Worm (Caenorhabditis elegans) whole organism, dauer: Measurements from ENCODE around the gene fipr-21.

Experiments
- unc-62 ChIP-seq: sonication (generic microtip); optimal IDR thresholded peaks from 2 replicates; lab custom pipeline; 2017; ENCODE audit warnings: missing biosample characterization, missing genetic modification reagents, missing genetic modification characterization

Gene fipr-21

DNA sequence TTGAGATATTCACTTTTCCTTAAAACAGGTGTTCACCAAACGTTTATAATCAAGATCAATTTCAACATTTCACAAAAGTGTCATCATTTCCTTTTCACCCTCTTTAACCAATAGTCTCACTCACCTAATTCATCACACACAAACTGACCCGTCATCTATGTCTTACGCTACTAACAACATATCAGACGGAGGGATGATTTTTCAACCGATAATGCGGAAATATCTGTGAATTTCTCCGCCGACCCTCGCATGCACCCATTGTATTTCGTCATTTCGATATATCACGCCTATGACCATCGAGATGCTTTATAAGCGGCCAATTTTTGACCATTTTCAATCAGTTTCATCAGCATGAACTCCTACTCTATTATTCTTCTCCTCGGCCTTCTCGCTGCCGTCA is at the start of gene fipr-21:
fipr-21 (plus strand) TSS at position 352 of the 400 bp plus-strand sequence.
- no peak for TF ChIP-seq unc-62 (GFP tag; lab: Kevin White, UChicago)

DNA sequence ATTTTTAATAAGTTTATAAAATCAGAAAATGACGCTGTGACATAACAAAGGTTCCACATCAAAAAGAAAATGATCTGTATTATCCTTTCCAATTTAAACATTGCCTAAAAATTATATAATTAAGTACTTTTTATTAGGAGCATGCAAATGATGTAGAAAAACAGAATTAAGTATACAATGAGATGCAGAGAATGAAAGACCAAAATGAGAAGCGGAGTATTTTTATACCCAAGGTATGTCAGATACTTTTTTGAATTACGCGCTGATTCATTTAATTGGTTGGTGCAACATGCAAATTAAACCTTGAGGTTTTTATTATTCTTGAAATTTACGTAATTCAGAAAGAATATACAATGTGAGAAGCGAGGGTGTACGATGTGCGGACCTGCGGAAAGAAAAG is 44.3 kb upstream of the fipr-21 start, which contains the start of gene C32A9.1:
C32A9.1 (minus strand) TSS at position 101 of the 400 bp plus-strand sequence.
- TF ChIP-seq unc-62 (GFP tag; lab: Kevin White, UChicago), result no peak

DNA sequence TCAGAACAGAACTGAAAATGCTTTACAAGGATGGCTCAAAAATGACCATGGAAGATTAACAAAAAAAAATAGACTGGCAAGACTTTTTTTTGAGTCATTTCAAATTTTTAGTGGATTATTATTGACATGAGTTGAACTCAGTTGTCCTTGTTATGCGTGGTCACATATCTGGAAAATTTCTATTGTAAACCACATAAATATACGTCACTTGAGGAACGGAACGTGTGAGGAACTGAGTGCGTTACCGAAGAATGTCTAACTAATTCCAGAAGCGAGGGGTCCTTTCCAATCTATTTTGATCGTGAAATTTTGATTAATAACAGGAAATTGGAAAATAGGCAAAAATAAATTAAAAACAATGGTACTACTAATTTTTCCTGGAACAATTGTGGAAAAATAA is 42.0 kb upstream of the fipr-21 start:
- TF ChIP-seq unc-62 (GFP tag; lab: Kevin White, UChicago), result no peak

DNA sequence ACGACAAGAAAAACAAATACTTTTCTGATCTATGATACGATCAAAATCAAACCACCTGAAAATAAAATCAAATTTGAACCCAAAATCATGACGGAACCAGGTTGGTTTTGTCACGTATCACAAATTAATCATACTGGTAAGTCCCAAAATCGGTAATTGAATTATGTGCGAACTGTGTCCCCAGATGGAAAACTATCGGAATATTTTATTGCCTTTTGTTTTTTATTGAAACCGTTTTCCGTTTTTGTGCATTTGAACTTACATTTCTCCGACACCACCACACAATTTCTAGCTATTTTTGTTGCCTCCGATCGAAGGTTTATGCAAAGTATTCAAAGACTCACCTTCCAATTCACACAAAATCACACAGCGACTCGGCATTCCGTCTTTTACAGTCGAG is 30.9 kb upstream of the fipr-21 start, which contains the start of gene F41E7.2:
F41E7.2 (plus strand) TSS at position 301 of the 400 bp plus-strand sequence.
- no peak for TF ChIP-seq unc-62 (GFP tag; lab: Kevin White, UChicago)

DNA sequence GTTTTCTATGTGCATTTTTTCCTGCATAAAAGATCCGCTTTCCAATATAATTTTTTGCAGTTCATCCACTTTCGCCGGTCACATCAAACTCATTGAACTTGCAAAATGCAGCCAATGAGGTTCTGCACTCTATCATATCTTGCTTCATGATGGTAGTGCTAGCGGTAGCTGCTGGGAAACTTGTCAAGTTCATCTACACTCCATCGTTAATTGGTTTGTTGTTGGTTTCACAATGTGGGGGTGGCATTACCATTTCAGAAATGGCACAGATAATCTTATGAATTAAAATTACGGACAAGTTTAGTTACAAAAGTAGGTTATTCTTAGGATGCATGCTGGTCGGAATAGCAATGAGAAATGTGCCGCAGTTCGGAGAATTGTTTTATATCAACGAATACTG is 29.9 kb upstream of the fipr-21 start:
- TF ChIP-seq unc-62 (GFP tag; lab: Kevin White, UChicago), result no peak

ce11 chrX:10277118-10277517 is 27.2 kb upstream of the fipr-21 start:
- no peak for TF ChIP-seq unc-62 (GFP tag; lab: Kevin White, UChicago)

DNA sequence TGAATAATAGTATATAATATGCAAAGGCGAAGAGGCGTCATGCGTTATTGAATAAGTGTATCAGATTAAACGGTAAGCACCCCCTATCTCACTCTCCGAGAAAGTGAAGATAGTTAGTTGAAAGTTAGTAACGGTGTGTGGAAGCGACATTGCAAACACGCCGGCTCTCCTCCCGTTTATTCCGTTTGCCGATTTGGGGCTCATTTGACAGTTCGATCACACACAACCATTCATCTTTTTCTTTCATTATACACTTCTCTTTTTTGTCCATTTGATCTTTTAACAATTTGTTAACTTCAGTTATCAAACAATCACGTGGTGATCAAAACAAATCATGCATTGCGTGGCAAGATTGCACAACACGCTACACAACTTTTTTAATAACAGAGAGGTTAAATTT is 25.0 kb upstream of the fipr-21 start, which contains the start of gene slc-9B.1:
slc-9B.1 (plus strand) TSS at position 301 of the 400 bp plus-strand sequence.
- no peak for TF ChIP-seq unc-62 (GFP tag; lab: Kevin White, UChicago)

DNA sequence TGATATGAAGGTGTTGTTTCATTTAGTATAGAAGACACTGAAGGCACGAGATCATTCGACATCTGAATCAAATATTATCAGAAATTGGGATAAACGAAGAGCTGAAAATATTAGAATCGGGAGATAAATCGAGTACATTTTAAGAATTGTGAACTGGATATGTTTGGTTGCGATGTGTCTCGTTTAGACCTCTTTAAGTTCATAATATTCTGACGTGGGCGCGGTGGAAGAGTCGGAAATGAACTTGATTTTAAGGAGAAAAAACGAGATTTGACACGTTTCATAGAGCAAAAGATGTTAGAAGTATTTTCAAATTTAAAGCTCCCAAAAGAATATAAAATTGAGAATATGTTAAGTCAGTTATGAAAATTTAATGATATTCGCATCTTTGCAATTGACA is 18.7 kb upstream of the fipr-21 start, which contains the start of gene npr-6:
npr-6 (minus strand) TSS at position 101 of the 400 bp plus-strand sequence.
- TF ChIP-seq unc-62 (GFP tag; lab: Kevin White, UChicago), result no peak

- no peak for TF ChIP-seq unc-62 (GFP tag; lab: Kevin White, UChicago)
Observed at ce11 chrX:10297410-10297809, 6.9 kb upstream of the fipr-21 start.

ce11 chrX:10301920-10302319 is 2.4 kb upstream of the fipr-21 start:
- TF ChIP-seq unc-62 (GFP tag; lab: Kevin White, UChicago), result no peak

DNA sequence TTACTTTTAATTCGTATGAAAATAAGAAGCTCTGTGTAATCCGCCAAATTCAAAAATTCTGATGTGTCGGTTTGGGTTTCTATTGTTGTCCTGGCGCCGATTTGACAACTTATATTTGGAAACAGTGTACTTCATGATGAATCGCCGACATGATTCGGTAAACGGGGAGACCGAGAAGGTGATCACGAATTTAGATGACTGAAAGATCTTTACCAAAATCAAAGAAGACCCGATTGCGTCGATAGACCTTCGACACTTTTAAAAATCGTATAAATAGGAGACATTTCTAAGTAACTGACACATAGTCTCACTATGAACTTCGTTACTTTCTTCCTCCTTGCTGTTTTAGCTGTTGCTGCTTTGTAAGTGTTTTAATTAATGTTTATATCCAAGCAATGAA is 1.9 kb upstream of the fipr-21 start, which contains the start of gene fip-5:
fip-5 (plus strand) TSS at position 312 of the 400 bp plus-strand sequence.
- no peak for TF ChIP-seq unc-62 (GFP tag; lab: Kevin White, UChicago)

DNA sequence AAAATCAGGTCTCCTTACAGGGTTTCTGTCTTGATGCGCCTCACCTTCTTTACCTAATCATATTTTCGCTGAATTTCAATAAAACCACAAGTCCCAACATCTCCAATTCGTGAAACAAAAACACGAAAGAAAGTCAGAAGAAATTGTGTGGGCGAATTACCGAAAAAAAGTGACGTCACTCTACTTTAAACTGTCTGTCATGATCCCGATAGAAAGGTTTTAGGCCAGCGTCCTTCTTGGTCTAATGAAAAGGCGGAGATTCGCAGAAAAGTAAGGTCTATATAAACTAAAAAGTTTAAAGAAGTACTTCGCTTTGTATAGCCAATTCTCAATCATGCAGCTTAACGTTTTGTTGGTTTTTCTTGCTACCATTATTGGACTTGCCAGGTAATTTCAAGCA is 2.0 kb downstream of the fipr-21 start, which contains the start of gene cnc-8:
cnc-8 (plus strand) TSS at position 307 of the 400 bp plus-strand sequence.
- TF ChIP-seq unc-62 (GFP tag; lab: Kevin White, UChicago), result no peak

DNA sequence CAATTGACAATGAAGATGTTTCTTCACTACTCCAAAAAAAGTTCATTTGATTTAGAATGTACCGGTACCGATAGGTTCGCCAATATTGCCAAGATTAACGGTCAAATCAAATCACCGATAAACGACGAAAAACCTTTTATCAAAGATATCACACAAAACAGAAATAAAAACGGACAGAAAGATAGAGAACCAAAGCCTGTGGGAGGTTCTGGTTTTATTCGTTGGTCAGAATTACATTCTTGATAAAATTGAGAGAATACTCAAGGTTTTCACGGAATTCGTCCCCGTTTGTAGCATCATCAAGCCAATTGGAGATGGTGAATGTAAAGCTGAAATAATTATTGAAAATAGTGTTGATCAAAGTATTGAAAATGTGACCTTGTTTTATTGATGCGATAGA is 2.6 kb downstream of the fipr-21 start:
- TF ChIP-seq unc-62 (GFP tag; lab: Kevin White, UChicago), result no peak

DNA sequence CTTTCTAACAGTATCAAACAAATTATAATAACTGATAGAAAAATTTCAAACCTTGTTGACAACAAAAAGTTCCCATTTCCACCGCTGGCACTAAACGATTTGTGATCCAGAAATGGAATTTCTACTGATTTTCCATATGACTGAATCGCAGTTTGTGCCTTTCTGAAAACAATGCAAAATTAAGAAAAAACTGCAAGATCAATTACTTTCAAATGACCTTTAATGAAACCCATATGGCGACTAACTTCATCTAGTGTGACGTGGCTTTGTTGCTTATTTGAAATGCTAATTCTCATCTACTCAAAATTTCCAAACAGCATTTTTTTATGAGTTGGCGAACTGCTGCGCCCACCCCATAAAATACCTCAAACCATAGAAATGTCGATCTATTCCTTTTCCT is 3.2 kb downstream of the fipr-21 start, which contains the start of gene F41E7.7:
F41E7.7 (plus strand) TSS at position 301 of the 400 bp plus-strand sequence.
- no peak for TF ChIP-seq unc-62 (GFP tag; lab: Kevin White, UChicago)

DNA sequence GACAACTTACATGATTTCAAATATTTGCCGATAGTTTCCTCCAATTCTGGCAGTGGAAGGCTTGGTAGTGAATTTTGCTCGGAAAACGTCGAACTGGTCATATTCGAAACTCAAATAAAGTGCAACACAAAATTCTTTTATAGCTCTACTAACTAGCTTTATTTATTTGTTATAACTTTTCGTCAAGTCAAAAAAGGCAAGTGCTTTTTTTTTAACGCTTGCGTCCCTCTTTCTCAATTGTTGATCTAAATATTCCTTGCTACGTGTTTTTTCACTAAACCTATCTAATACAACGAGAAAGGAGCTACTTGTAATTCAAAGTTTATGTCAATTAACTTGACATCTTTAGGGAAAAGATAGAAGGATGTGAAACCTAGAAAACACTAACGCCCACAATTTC is 6.0 kb downstream of the fipr-21 start, which contains the start of gene F41E7.6:
F41E7.6 (minus strand) TSS at position 101 of the 400 bp plus-strand sequence.
- TF ChIP-seq unc-62 (GFP tag; lab: Kevin White, UChicago), result no peak

ce11 chrX:10315905-10316304 is 11.6 kb downstream of the fipr-21 start, which contains the start of gene F41E7.9:
TSS of gene F41E7.9 (minus strand) at chrX:10316005.
- TF ChIP-seq unc-62 (GFP tag; lab: Kevin White, UChicago), result no peak

- no peak for TF ChIP-seq unc-62 (GFP tag; lab: Kevin White, UChicago)
Observed at ce11 chrX:10317565-10317964, 13.2 kb downstream of the fipr-21 start, which contains the start of gene R07E3.6. TSS of gene R07E3.6 (plus strand) at chrX:10317722.
